Fruit fly (Drosophila melanogaster): Measurements from ENCODE around the gene Rpn2.

Rpn2 gene

DNA sequence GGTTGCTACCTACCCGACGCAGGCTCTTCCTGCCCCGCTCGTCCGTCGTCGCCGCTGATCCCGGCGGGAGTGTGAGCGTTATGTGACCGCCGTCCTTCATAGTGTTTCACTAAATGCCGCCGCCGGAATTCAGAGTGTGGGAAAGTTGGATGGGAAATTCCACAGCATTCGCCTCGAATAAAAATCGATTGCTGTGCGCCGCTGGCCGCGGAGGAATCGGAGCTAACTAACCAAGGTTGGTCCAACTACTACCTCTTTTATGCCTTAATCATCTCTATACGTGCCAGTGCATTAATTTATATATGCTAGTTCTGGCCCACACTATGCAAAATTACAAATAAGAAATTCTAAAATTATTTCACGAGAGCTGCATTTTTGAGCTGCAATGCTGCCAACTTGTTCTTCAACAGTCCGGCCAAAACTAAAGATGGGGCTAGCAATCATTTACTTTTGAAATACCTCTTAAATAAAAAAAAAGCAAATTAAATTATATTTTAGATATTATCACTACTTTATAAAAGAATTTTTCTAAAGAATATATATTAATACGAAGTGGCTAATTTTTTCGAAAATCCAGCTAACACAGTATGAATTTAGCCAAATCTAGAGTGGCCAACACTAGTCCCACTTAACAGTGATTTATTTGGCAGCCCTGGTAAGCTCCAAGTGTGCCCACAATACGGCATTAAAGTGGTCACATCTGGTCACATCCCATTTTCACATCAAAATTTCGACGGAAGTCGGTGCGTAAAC is 40.8 kb upstream of the Rpn2 start, which contains the start of the genes alpha-Man-Ib and Pdhb (continued):
- no peak for TF ChIP-seq CG16779 (tag; optimal IDR thresholded peaks at IDR 0.05)
- TF ChIP-seq Smox (GFP tag; optimal IDR thresholded peaks at IDR 0.05) = no peak
- TF ChIP-seq Hr4 (GFP tag; optimal IDR thresholded peaks at IDR 0.05) = no peak
- TF ChIP-seq Met (GFP tag; optimal IDR thresholded peaks at IDR 0.05) = no peak
- peak; percentile 71 for TF ChIP-seq eg (GFP tag; IDR thresholded peaks at IDR 0.05)
- peak; percentile 55 for TF ChIP-seq cyc (GFP tag; optimal IDR thresholded peaks at IDR 0.05)
- peak; percentile 2 for TF ChIP-seq fd59A (GFP tag; optimal IDR thresholded peaks at IDR 0.05)
- TF ChIP-seq Eip78C (GFP tag) = no peak
- TF ChIP-seq CG3032 (tag; optimal IDR thresholded peaks at IDR 0.05) = peak; percentile 77
- no peak for TF ChIP-seq CG9139 (GFP tag; optimal IDR thresholded peaks at IDR 0.05)
- no peak for TF ChIP-seq dsx (GFP tag; optimal IDR thresholded peaks at IDR 0.05; ENCODE audit: poor library complexity, severe bottlenecking)
- TF ChIP-seq CG34406 (GFP tag; optimal IDR thresholded peaks at IDR 0.05) = no peak
- no peak for TF ChIP-seq vri (GFP tag; optimal IDR thresholded peaks at IDR 0.05)
- TF ChIP-seq Sox15 (GFP tag; optimal IDR thresholded peaks at IDR 0.05) = peak; percentile 63
- no peak for TF ChIP-seq CG6276 (GFP tag; optimal IDR thresholded peaks at IDR 0.05)
- TF ChIP-seq CG10631 (GFP tag; optimal IDR thresholded peaks at IDR 0.05) = no peak
- TF ChIP-seq CG10669 (GFP tag; optimal IDR thresholded peaks at IDR 0.05) = no peak

DNA sequence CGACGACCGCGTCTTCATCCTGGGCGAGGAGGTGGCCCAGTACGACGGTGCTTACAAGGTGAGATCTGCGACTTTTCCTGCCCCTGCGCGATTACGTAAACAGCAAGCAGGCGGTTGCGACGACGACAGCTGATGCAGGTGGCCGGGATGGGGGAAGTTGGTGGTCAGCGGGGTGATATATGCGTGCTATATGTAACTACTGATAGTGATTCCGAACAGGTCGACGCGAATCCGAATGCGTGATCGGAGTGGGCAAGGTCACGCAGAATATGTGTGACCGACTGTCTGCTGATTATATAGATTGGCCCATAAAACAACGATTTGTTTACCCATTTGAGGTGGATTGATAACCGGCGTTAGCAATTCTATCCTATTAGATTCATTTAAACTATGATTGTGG is 39.9 kb upstream of the Rpn2 start:
- no peak for TF ChIP-seq Sox102F (GFP tag; optimal IDR thresholded peaks at IDR 0.05)
- TF ChIP-seq vri (GFP tag; optimal IDR thresholded peaks at IDR 0.05) = peak; percentile 51

DNA sequence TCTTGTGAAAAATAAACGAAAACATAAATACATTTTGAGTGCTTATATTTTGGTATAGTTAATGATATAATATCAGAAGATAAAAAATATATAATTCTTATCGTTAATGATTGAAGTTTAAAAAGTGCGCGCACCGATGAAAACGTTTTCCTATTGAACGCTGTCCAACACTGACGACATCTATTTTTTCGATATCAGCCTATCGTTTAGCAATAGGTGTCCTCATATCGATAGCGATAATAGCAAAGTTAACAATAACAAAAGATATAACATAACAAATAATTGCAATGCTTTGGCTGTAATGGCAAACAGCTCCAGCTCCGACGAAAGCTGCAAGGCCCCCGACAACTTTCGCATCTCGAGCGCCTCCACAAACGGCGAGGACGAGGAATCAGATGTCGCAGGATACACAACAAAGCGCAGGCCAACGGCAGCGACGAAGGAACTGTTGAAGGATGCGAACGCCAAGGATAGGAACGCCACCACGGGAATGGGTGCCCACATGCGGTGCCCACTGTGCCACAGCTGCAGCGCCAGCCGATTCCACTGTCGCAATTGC is 37.1 kb upstream of the Rpn2 start, which contains the start of gene Atg14:
TSS of gene Atg14 (plus strand) at position 225 of the 559 bp plus-strand sequence.
- peak; percentile 44 for TF ChIP-seq Eip78C (GFP tag)
- peak; percentile 25 for TF ChIP-seq vri (GFP tag; optimal IDR thresholded peaks at IDR 0.05)
- TF ChIP-seq topi (GFP tag; optimal IDR thresholded peaks at IDR 0.05) = peak; percentile 17
- TF ChIP-seq CG10669 (GFP tag; optimal IDR thresholded peaks at IDR 0.05) = no peak
- no peak for TF ChIP-seq OdsH (GFP tag; optimal IDR thresholded peaks at IDR 0.05)
- TF ChIP-seq lz (GFP tag; optimal IDR thresholded peaks at IDR 0.05) = peak; percentile 17
- peak; percentile 37 for TF ChIP-seq Sox14 (GFP tag; optimal IDR thresholded peaks at IDR 0.05)
- TF ChIP-seq esn (GFP tag; optimal IDR thresholded peaks at IDR 0.05) = peak; percentile 42
- TF ChIP-seq CG31627 (GFP tag; optimal IDR thresholded peaks at IDR 0.05) = no peak
- TF ChIP-seq CG6163 (GFP tag; IDR thresholded peaks at IDR 0.05) = no peak

DNA sequence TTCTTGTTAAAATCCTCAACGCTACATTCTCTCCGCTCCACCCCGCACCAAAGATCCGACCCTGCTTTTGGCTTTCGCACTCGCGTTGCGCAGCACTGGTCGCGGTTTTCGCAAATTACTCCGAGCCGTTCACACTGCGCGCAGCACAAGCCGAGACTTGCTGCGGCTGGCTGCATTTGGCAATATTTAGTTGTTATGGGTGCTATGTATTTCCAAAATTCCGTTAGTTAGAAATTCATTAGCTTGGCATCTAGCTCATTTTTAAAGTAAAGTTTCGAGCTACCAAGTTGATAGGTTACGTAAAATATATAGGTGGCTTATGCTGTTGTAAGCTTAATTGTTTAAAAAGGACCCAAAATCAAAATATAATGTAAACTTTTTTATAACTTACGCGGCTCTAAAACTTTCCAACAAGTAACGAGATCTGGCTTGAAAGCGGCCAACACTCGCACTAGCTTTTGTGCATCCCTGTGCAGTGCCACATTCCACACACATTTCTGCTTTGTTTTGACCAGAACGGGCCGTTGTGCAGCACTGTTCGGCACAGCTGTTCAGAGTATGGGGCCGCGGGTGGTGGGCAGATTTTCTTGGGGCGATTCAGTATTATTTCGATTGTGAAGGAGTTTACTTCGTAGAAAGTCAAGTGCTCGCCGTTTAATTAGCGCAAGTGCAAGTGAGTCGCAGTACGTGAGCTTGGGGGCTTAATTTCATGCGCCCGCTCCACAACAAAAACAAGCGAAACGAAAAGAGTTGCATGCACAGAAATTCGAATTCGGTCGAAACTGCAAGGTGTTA is 30.3 kb upstream of the Rpn2 start, which contains the start of the genes yem and Ctl2:
TSS of gene yem (minus strand) at position 63 of the 795 bp plus-strand sequence.
TSS of gene Ctl2 (plus strand) at position 554 of the 795 bp plus-strand sequence.
- TF ChIP-seq CG8632 (GFP tag; optimal IDR thresholded peaks at IDR 0.05) (peak; percentile 21), lz (GFP tag; optimal IDR thresholded peaks at IDR 0.05) (peak; percentile 85), pdm3 (GFP tag; optimal IDR thresholded peaks at IDR 0.05) (peak; percentile 75), Gug (GFP tag; IDR thresholded peaks at IDR 0.05) (no peak), CG34406 (GFP tag; optimal IDR thresholded peaks at IDR 0.05) (no peak), dac (GFP tag; optimal IDR thresholded peaks at IDR 0.05) (no peak), Hr4 (GFP tag; optimal IDR thresholded peaks at IDR 0.05) (no peak), Lpt (GFP tag; optimal IDR thresholded peaks at IDR 0.05) (no peak), CG4318 (GFP tag; optimal IDR thresholded peaks at IDR 0.05) (no peak), CG11762 (GFP tag; optimal IDR thresholded peaks at IDR 0.05; ENCODE audit: insufficient read depth) (no peak), Eip78C (GFP tag) (peak; percentile 84), CG15336 (GFP tag; IDR thresholded peaks at IDR 0.05) (peak; percentile 30; the same call in 1 of the 2 replicates), CG11294 (GFP tag; IDR thresholded peaks at IDR 0.05) (no peak; the same call in none of the 2 replicates), CG6854 (GFP tag; optimal IDR thresholded peaks at IDR 0.05) (peak; percentile 39), salr (GFP tag; optimal IDR thresholded peaks at IDR 0.05) (peak in 1 of 2 experiments; percentile 40), Sox15 (GFP tag; optimal IDR thresholded peaks at IDR 0.05) (peak; percentile 69), spab (GFP tag; optimal IDR thresholded peaks at IDR 0.05) (no peak), vri (GFP tag; optimal IDR thresholded peaks at IDR 0.05) (peak; percentile 74), Ets21C (GFP tag; optimal IDR thresholded peaks at IDR 0.05) (peak; percentile 79), CG6276 (GFP tag; optimal IDR thresholded peaks at IDR 0.05) (no peak), esn (GFP tag; optimal IDR thresholded peaks at IDR 0.05) (peak; percentile 86), Hr38 (GFP tag; optimal IDR thresholded peaks at IDR 0.05) (peak; percentile 30), net (GFP tag; optimal IDR thresholded peaks at IDR 0.05) (no peak), Eip75B (GFP tag; optimal IDR thresholded peaks at IDR 0.05) (peak; percentile 79), topi (GFP tag; optimal IDR thresholded peaks at IDR 0.05) (peak; percentile 75), CG16779 (tag; optimal IDR thresholded peaks at IDR 0.05) (peak; percentile 26), CG10669 (GFP tag; optimal IDR thresholded peaks at IDR 0.05) (peak; percentile 7)
